Worm (Caenorhabditis elegans): ENCODE data around the gene ZK1320.3.

- no peak for TF ChIP-seq flt-1 (GFP tag; IDR thresholded peaks at IDR 0.05)
- no peak for TF ChIP-seq ama-1 (optimal IDR thresholded peaks at IDR 0.05)
- no peak for TF ChIP-seq sea-1 (GFP tag; conservative IDR thresholded peaks at IDR 0.05)
- no peak for TF ChIP-seq pes-1 (GFP tag; IDR thresholded peaks at IDR 0.05)
These were observed 46.0 kb upstream of the ZK1320.3 start, which contains the start of gene Y53C12A.3 for ce11 chrII:9706207-9706606.
